Worm (Caenorhabditis elegans) whole organism, L4 larva: ENCODE measurements around the gene T16H12.2.

Experiments
- ZK546.5 ChIP-seq, 2 experiments: sonication (generic microtip); optimal IDR thresholded peaks; 2 replicates each; lab custom pipeline; 2017; ENCODE audit warnings: missing biosample characterization in 2 of 2, missing genetic modification characterization in 2 of 2
- ama-1 ChIP-seq: fragments of 150-350 bp; optimal IDR thresholded peaks from 2 replicates; lab custom pipeline; 2014; ENCODE audit warnings: inconsistent platforms, mixed read lengths
- fos-1 ChIP-seq: fragments of 150-350 bp; optimal IDR thresholded peaks from 2 replicates; lab custom pipeline; 2014; ENCODE audit warnings: missing biosample characterization, missing genetic modification characterization
- jun-1 ChIP-seq: fragments of 150-350 bp; optimal IDR thresholded peaks from 2 replicates; lab custom pipeline; 2014; ENCODE audit warnings: missing biosample characterization, missing genetic modification reagents, missing genetic modification characterization
- nhr-48 ChIP-seq: sonication (generic microtip); optimal IDR thresholded peaks from 2 replicates; lab custom pipeline; 2016; ENCODE audit warnings: mild to moderate bottlenecking, missing genetic modification characterization, missing compliant biosample characterization
- spr-1 ChIP-seq: sonication (generic microtip); optimal IDR thresholded peaks from 2 replicates; lab custom pipeline; 2016; ENCODE audit warnings: mild to moderate bottlenecking, missing genetic modification characterization, missing compliant biosample characterization
- zip-2 ChIP-seq: fragments of 150-350 bp; optimal IDR thresholded peaks from 2 replicates; lab custom pipeline; 2014; ENCODE audit warnings: missing biosample characterization, missing genetic modification characterization

DNA sequence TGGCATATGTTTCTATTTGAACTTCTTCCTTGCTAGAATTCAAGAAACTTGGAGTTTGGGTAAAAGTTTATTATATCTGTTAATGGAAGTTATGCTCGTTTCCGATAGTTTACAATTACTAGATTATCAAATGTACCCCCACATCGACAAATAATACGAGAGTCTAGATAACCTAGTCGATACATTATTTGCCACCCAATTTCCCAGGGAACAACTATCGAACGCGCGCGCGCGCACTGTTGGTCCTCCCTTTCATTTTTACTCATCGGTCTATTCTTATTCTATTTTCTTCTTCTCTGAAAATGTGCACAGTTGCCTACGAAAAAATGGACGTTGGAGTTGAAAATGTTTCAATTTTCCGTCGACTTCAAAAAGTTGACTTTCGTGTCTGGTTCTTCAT, 25.5 kb upstream of the T16H12.2 start, which contains the start of gene T16G12.13:
- TF ChIP-seq nhr-48 (tag; lab: Kevin White, UChicago): no peak
- TF ChIP-seq spr-1 (tag; lab: Kevin White, UChicago): no peak
- TF ChIP-seq ama-1 (lab: Kevin White, UChicago): no peak
- no peak for TF ChIP-seq ZK546.5 (tag; optimal IDR thresholded peaks at IDR 0.05; lab: Kevin White, UChicago)
- TF ChIP-seq fos-1 (tag; lab: Kevin White, UChicago): no peak
- TF ChIP-seq zip-2 (tag; lab: Kevin White, UChicago): no peak
- TF ChIP-seq jun-1: no peak
